Worm (Caenorhabditis elegans) whole organism, young adult: ENCODE results near the gene age-1.
A peak's percentile ranks its signal among the peaks of the same experiment; 100 is the strongest.

Experiments
- B0019.2 ChIP-seq: fragments of 200-800 bp; sonication (Bioruptor generic); conservative IDR thresholded peaks from 2 replicates; pipeline ENCODE4 v1.3.6; 2022; ENCODE audit warnings: missing genetic modification reagents, missing genetic modification characterization, missing compliant biosample characterization
- C06A6.2 ChIP-seq: fragments of 200-800 bp; sonication (Bioruptor generic); conservative IDR thresholded peaks from 2 replicates; pipeline ENCODE4 v1.3.6; 2022; ENCODE audit warnings: missing genetic modification characterization, missing compliant biosample characterization
- C17E4.6 ChIP-seq: fragments of 200-800 bp; sonication (Bioruptor generic); IDR thresholded peaks from 2 replicates; pipeline ENCODE4 v1.3.6; 2022; ENCODE audit warnings: missing genetic modification reagents, missing genetic modification characterization, missing compliant biosample characterization
- F10E7.11 ChIP-seq: sonication (generic microtip); optimal IDR thresholded peaks from 2 replicates; lab custom pipeline; 2017; ENCODE audit warnings: mild to moderate bottlenecking, missing genetic modification characterization, moderate library complexity, missing compliant biosample characterization
- F22D6.2 ChIP-seq: sonication (generic microtip); optimal IDR thresholded peaks from 2 replicates; lab custom pipeline; 2016; ENCODE audit warnings: mild to moderate bottlenecking, missing genetic modification characterization, missing compliant biosample characterization
- F33H1.4 ChIP-seq: fragments of 200-800 bp; sonication (Bioruptor generic); IDR thresholded peaks from 2 replicates; pipeline ENCODE4 v1.3.6; 2022; ENCODE audit warnings: missing genetic modification reagents, missing genetic modification characterization, missing compliant biosample characterization
- F37B4.10 ChIP-seq: fragments of 200-800 bp; sonication (Bioruptor generic); IDR thresholded peaks from 2 replicates; pipeline ENCODE4 v1.3.6; 2022; ENCODE audit warnings: missing genetic modification characterization, missing compliant biosample characterization
- F49E8.2 ChIP-seq: sonication (generic microtip); optimal IDR thresholded peaks from 3 replicates; lab custom pipeline; 2017; ENCODE audit warnings: missing genetic modification characterization, mild to moderate bottlenecking, missing compliant biosample characterization, antibody characterized with exemption, moderate library complexity; ENCODE audit not compliant: insufficient read depth
- T26A5.8 ChIP-seq: sonication (generic microtip); optimal IDR thresholded peaks from 2 replicates; lab custom pipeline; 2016; ENCODE audit warnings: missing genetic modification characterization, missing compliant biosample characterization
- Y95B8A.8 ChIP-seq: fragments of 200-800 bp; sonication (Bioruptor generic); IDR thresholded peaks from 2 replicates; pipeline ENCODE4 v1.3.6; 2022; ENCODE audit warnings: missing genetic modification reagents, missing genetic modification characterization, missing compliant biosample characterization
- ama-1 ChIP-seq, 3 experiments: fragments of 150-350 bp in 1 of 3; sonication (generic microtip) in 2 of 3; optimal IDR thresholded peaks; 2 replicates each; lab custom pipeline; 2014 to 2018; ENCODE audit warnings: missing biosample characterization in 2 of 3, missing genetic modification characterization in 2 of 3, missing genetic modification reagents in 2 of 3
- atf-7 ChIP-seq: sonication (generic microtip); optimal IDR thresholded peaks from 2 replicates; lab custom pipeline; 2017; ENCODE audit warnings: mild to moderate bottlenecking, missing genetic modification characterization, missing compliant biosample characterization
- athp-1 ChIP-seq: sonication (generic microtip); optimal IDR thresholded peaks from 2 replicates; lab custom pipeline; 2017; ENCODE audit warnings: mild to moderate bottlenecking, missing genetic modification characterization, missing compliant biosample characterization
- cebp-2 ChIP-seq: fragments of 200-800 bp; sonication (Bioruptor generic); IDR thresholded peaks from 2 replicates; pipeline ENCODE4 v1.3.6; 2022; ENCODE audit warnings: missing genetic modification characterization, missing compliant biosample characterization
- ceh-100 ChIP-seq: fragments of 200-800 bp; sonication (Bioruptor generic); IDR thresholded peaks from 2 replicates; pipeline ENCODE4 v1.3.6; 2022; ENCODE audit warnings: missing genetic modification reagents, missing genetic modification characterization, missing compliant biosample characterization
- ceh-27 ChIP-seq: fragments of 200-800 bp; sonication (Bioruptor generic); optimal IDR thresholded peaks from 2 replicates; lab custom pipeline; 2018; ENCODE audit warnings: mild to moderate bottlenecking, missing genetic modification characterization, moderate library complexity, missing compliant biosample characterization
- ceh-58 ChIP-seq: fragments of 200-800 bp; sonication (Bioruptor generic); IDR thresholded peaks from 2 replicates; pipeline ENCODE4 v1.3.6; 2022; ENCODE audit warnings: missing genetic modification characterization, missing compliant biosample characterization
- ceh-79 ChIP-seq: sonication (generic microtip); optimal IDR thresholded peaks from 2 replicates; lab custom pipeline; 2017; ENCODE audit warnings: mild to moderate bottlenecking, missing genetic modification characterization, missing compliant biosample characterization
- dpff-1 ChIP-seq: sonication (generic microtip); optimal IDR thresholded peaks from 2 replicates; lab custom pipeline; 2017; ENCODE audit warnings: mild to moderate bottlenecking, missing genetic modification characterization, missing compliant biosample characterization
- egl-18 ChIP-seq: fragments of 200-800 bp; sonication (Bioruptor generic); IDR thresholded peaks from 2 replicates; pipeline ENCODE4 v1.3.6; 2022; ENCODE audit warnings: missing genetic modification reagents, missing genetic modification characterization, missing compliant biosample characterization
- egrh-3 ChIP-seq: fragments of 200-800 bp; sonication (Bioruptor generic); IDR thresholded peaks from 2 replicates; pipeline ENCODE4 v1.3.6; 2022; ENCODE audit warnings: missing genetic modification reagents, missing genetic modification characterization, missing compliant biosample characterization
- gei-17 ChIP-seq: fragments of 200-800 bp; sonication (Bioruptor generic); optimal IDR thresholded peaks from 2 replicates; lab custom pipeline; 2018; ENCODE audit warnings: mild to moderate bottlenecking, missing genetic modification characterization, missing compliant biosample characterization
- him-1 ChIP-seq: sonication (generic microtip); optimal IDR thresholded peaks from 2 replicates; lab custom pipeline; 2016; ENCODE audit warnings: missing genotype, missing genetic modification reagents, missing genetic modification characterization, missing compliant biosample characterization
- hsf-1 ChIP-seq: fragments of 200-800 bp; sonication (Bioruptor generic); IDR thresholded peaks from 2 replicates; pipeline ENCODE4 v1.3.6; 2022; ENCODE audit warnings: missing genetic modification reagents, missing genetic modification characterization, missing compliant biosample characterization
- lag-1 ChIP-seq: fragments of 200-800 bp; sonication (Bioruptor generic); IDR thresholded peaks from 2 replicates; pipeline ENCODE4 v1.3.6; 2022; ENCODE audit warnings: missing genetic modification reagents, missing genetic modification characterization, missing compliant biosample characterization
- let-526 ChIP-seq: fragments of 200-800 bp; sonication (Bioruptor generic); IDR thresholded peaks from 2 replicates; pipeline ENCODE4 v1.3.6; 2022; ENCODE audit warnings: missing genetic modification reagents, missing genetic modification characterization, missing compliant biosample characterization
- lin-35 ChIP-seq, 3 experiments: fragments of 150-350 bp in 2 of 3; sonication (generic microtip) in 1 of 3; optimal IDR thresholded peaks; 2 replicates each; lab custom pipeline; 2014 to 2018; ENCODE audit warnings: missing biosample characterization in 3 of 3, missing genetic modification characterization in 3 of 3, missing genetic modification reagents in 3 of 3
- lin-40 ChIP-seq: sonication (generic microtip); optimal IDR thresholded peaks from 2 replicates; lab custom pipeline; 2016; ENCODE audit warnings: missing genetic modification characterization, mild to moderate bottlenecking, missing compliant biosample characterization, missing genotype, missing genetic modification reagents
- lsy-27 ChIP-seq: sonication (generic microtip); optimal IDR thresholded peaks from 2 replicates; lab custom pipeline; 2017; ENCODE audit warnings: missing genetic modification characterization, mild to moderate bottlenecking, missing compliant biosample characterization, antibody characterized with exemption, missing genotype, borderline replicate concordance; ENCODE audit not compliant: insufficient read depth
- madf-3 ChIP-seq: fragments of 200-800 bp; sonication (Bioruptor generic); IDR thresholded peaks from 2 replicates; pipeline ENCODE4 v1.3.6; 2022; ENCODE audit warnings: missing genetic modification reagents, missing genetic modification characterization, missing compliant biosample characterization
- madf-6 ChIP-seq: fragments of 200-800 bp; sonication (Bioruptor generic); IDR thresholded peaks from 2 replicates; pipeline ENCODE4 v1.3.6; 2022; ENCODE audit warnings: missing genetic modification reagents, missing genetic modification characterization, missing compliant biosample characterization
- mes-4 ChIP-seq: sonication (generic microtip); optimal IDR thresholded peaks from 2 replicates; lab custom pipeline; 2016; ENCODE audit warnings: missing genotype, missing genetic modification characterization, missing compliant biosample characterization
- mxl-1 ChIP-seq: sonication (generic microtip); optimal IDR thresholded peaks from 2 replicates; lab custom pipeline; 2016; ENCODE audit warnings: missing genetic modification characterization, missing compliant biosample characterization
- nhr-120 ChIP-seq: fragments of 200-800 bp; sonication (Bioruptor generic); IDR thresholded peaks from 2 replicates; pipeline ENCODE4 v1.3.6; 2022; ENCODE audit warnings: missing genetic modification characterization, missing compliant biosample characterization
- nhr-179 ChIP-seq: sonication (generic microtip); optimal IDR thresholded peaks from 2 replicates; lab custom pipeline; 2016; ENCODE audit warnings: mild to moderate bottlenecking, missing genetic modification characterization, missing compliant biosample characterization
- nhr-80 ChIP-seq: sonication (generic microtip); optimal IDR thresholded peaks from 2 replicates; lab custom pipeline; 2016; ENCODE audit warnings: missing genetic modification characterization, missing compliant biosample characterization
- pbrm-1 ChIP-seq: fragments of 200-800 bp; sonication (Bioruptor generic); IDR thresholded peaks from 2 replicates; pipeline ENCODE4 v1.3.6; 2022; ENCODE audit warnings: missing genetic modification reagents, missing genetic modification characterization, missing compliant biosample characterization
- rcor-1 ChIP-seq: fragments of 200-800 bp; sonication (Bioruptor generic); IDR thresholded peaks from 2 replicates; pipeline ENCODE4 v1.3.6; 2022; ENCODE audit warnings: missing genetic modification reagents, missing genetic modification characterization, missing compliant biosample characterization
- rec-8 ChIP-seq, 2 experiments: sonication (generic microtip); optimal IDR thresholded peaks; 2 replicates each; lab custom pipeline; 2016; ENCODE audit warnings: mild to moderate bottlenecking in 2 of 2, missing genetic modification characterization in 2 of 2, missing genetic modification reagents in 2 of 2, missing genotype in 2 of 2, missing biosample characterization in 1 of 2, missing compliant biosample characterization in 1 of 2, moderate library complexity in 1 of 2
- repo-1 ChIP-seq: sonication (generic microtip); optimal IDR thresholded peaks from 2 replicates; lab custom pipeline; 2017; ENCODE audit warnings: mild to moderate bottlenecking, missing genetic modification characterization, missing compliant biosample characterization
- sdz-38 ChIP-seq: sonication (generic microtip); optimal IDR thresholded peaks from 2 replicates; lab custom pipeline; 2016; ENCODE audit warnings: missing genotype, missing genetic modification characterization, missing compliant biosample characterization
- snpc-4 ChIP-seq, 5 experiments: fragments of 150-350 bp in 1 of 5; sonication (generic microtip) in 4 of 5; optimal IDR thresholded peaks; 2 replicates each; lab custom pipeline; 2014 to 2018; ENCODE audit warnings: missing genetic modification characterization in 5 of 5, missing biosample characterization in 3 of 5, antibody characterized with exemption in 2 of 5, mild to moderate bottlenecking in 2 of 5, missing compliant biosample characterization in 2 of 5, missing genotype in 2 of 5, moderate library complexity in 2 of 5, missing genetic modification reagents in 1 of 5
- tbp1 ChIP-seq: fragments of 200-800 bp; sonication (Bioruptor generic); optimal IDR thresholded peaks from 2 replicates; lab custom pipeline; 2018; ENCODE audit warnings: mild to moderate bottlenecking, missing genetic modification characterization, missing compliant biosample characterization
- tlf-1 ChIP-seq: fragments of 200-800 bp; sonication (Bioruptor generic); optimal IDR thresholded peaks from 2 replicates; lab custom pipeline; 2018; ENCODE audit warnings: mild to moderate bottlenecking, missing genetic modification characterization, missing compliant biosample characterization
- unc-62 ChIP-seq: fragments of 150-350 bp; optimal IDR thresholded peaks from 2 replicates; lab custom pipeline; 2014; ENCODE audit warnings: missing biosample characterization, missing genetic modification reagents, missing genetic modification characterization
- ztf-25 ChIP-seq: fragments of 200-800 bp; sonication (Bioruptor generic); IDR thresholded peaks from 2 replicates; pipeline ENCODE4 v1.3.6; 2022; ENCODE audit warnings: missing genetic modification reagents, missing genetic modification characterization, missing compliant biosample characterization
- ztf-26 ChIP-seq: sonication (generic microtip); optimal IDR thresholded peaks from 2 replicates; lab custom pipeline; 2017; ENCODE audit warnings: missing genetic modification characterization, missing compliant biosample characterization
- ztf-28 ChIP-seq: fragments of 200-800 bp; sonication (Bioruptor generic); IDR thresholded peaks from 2 replicates; pipeline ENCODE4 v1.3.6; 2022; ENCODE audit warnings: missing genetic modification reagents, missing genetic modification characterization, missing compliant biosample characterization

age-1 gene

DNA sequence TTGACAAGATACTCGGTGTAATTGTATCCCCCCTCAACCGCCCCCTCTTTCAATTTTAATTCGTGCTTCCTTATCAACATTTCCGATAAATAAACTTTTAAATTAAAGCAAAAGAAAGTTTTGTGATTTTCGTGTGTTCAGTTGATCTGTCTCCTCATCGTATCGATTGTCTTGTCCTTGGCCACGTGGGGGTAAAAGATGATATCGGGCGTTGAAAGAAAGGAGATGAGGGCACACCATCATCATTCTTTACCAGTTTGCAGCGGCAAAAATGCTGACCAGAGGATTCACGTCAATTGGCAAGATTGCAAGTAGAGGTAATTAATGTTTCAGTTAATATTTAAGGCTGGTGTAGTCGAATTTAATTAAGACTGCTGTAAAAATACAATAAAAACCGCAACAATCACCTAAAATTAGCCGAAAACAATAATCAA is 20.4 kb upstream of the age-1 start, which contains the start of gene F54D5.7 (continued):
- TF ChIP-seq pbrm-1 (GFP tag; lab: Robert Waterston, UW) (peak; percentile 65; the same call in 1 of the 2 replicates), ceh-100 (GFP tag; lab: Robert Waterston, UW) (peak; percentile 49), egl-18 (GFP tag; lab: Robert Waterston, UW) (no peak), rec-8 (tag; optimal IDR thresholded peaks at IDR 0.05; lab: Kevin White, UChicago) (no peak), F37B4.10 (no peak), ztf-25 (GFP tag; lab: Robert Waterston, UW) (no peak), lag-1 (GFP tag; lab: Robert Waterston, UW) (no peak), gei-17 (GFP tag; lab: Kevin White, UChicago) (peak; percentile 49), Y95B8A.8 (GFP tag; lab: Robert Waterston, UW) (no peak), mxl-1 (peak; percentile 53), athp-1 (tag; lab: Kevin White, UChicago) (peak; percentile 75), F22D6.2 (peak; percentile 11), rcor-1 (GFP tag; lab: Robert Waterston, UW) (peak; percentile 74), mes-4 (tag; lab: Kevin White, UChicago) (no peak), B0019.2 (GFP tag; lab: Robert Waterston, UW) (no peak), nhr-179 (tag; lab: Kevin White, UChicago) (no peak), tbp1 (GFP tag; lab: Kevin White, UChicago) (peak; percentile 60), ztf-26 (tag; lab: Kevin White, UChicago) (peak; percentile 73), snpc-4 (GFP tag; optimal IDR thresholded peaks at IDR 0.05; lab: Kevin White, UChicago) (no peak), snpc-4 (tag; optimal IDR thresholded peaks at IDR 0.05; lab: Kevin White, UChicago) (peak in 3 of 4 experiments; percentile 25 to 64 (median 51)), egrh-3 (GFP tag; lab: Robert Waterston, UW) (0 out of 2 replicates have a peak, but pooled peaks have one; percentile 15), cebp-2 (GFP tag; lab: Robert Waterston, UW) (peak; percentile 85), atf-7 (tag; lab: Kevin White, UChicago) (peak; percentile 59), ceh-27 (GFP tag; lab: Kevin White, UChicago) (peak; percentile 42), C06A6.2 (GFP tag; lab: Robert Waterston, UW) (0 out of 2 replicates have a peak, but pooled peaks have one; percentile 51), madf-3 (GFP tag; lab: Robert Waterston, UW) (0 out of 2 replicates have a peak, but pooled peaks have one; percentile 32), ceh-58 (GFP tag; lab: Robert Waterston, UW) (peak; percentile 20; the same call in 1 of the 2 replicates), let-526 (GFP tag; lab: Robert Waterston, UW) (0 out of 2 replicates have a peak, but pooled peaks have one; percentile 17), unc-62 (no peak), nhr-120 (GFP tag; lab: Robert Waterston, UW) (no peak), dpff-1 (tag; lab: Kevin White, UChicago) (peak; percentile 47), repo-1 (tag; lab: Kevin White, UChicago) (peak; percentile 81), tlf-1 (peak; percentile 84), madf-6 (GFP tag; lab: Robert Waterston, UW) (peak; percentile 57), T26A5.8 (no peak), lsy-27 (no peak), nhr-80 (peak; percentile 57), him-1 (tag; lab: Kevin White, UChicago) (no peak), lin-40 (tag; lab: Kevin White, UChicago) (peak; percentile 21), ceh-79 (tag; lab: Kevin White, UChicago) (no peak), F49E8.2 (peak; percentile 52), F10E7.11 (tag; lab: Kevin White, UChicago) (peak; percentile 39), F33H1.4 (peak; percentile 40; the same call in 1 of the 2 replicates), ztf-28 (GFP tag; lab: Robert Waterston, UW) (no peak), lin-35 (GFP tag; optimal IDR thresholded peaks at IDR 0.05; lab: Kevin White, UChicago) (peak in 1 of 3 experiments; percentile 42), hsf-1 (GFP tag; lab: Robert Waterston, UW) (peak; percentile 74), ama-1 (optimal IDR thresholded peaks at IDR 0.05; lab: Kevin White, UChicago) (peak; percentile 98), ama-1 (GFP tag; optimal IDR thresholded peaks at IDR 0.05; lab: Kevin White, UChicago) (no peak), C17E4.6 (no peak), sdz-38 (no peak)
